Fruit fly (Drosophila melanogaster): ENCODE data around the gene Dnaaf5.

The Dnaaf5 gene

dm6 chr3R:14373192-14373827 is 11.7 kb upstream of the Dnaaf5 start (continued):
- TF ChIP-seq Dbx (GFP tag; IDR thresholded peaks at IDR 0.05) (peak; percentile 75; the same call in 2 of the 3 replicates), ATbp (GFP tag; optimal IDR thresholded peaks at IDR 0.05) (peak; percentile 87), sug (tag; optimal IDR thresholded peaks at IDR 0.05) (peak; percentile 33), Adf1 (GFP tag; IDR thresholded peaks at IDR 0.05) (peak; percentile 76), trem (tag; optimal IDR thresholded peaks at IDR 0.05) (peak; percentile 81), pho (GFP tag; optimal IDR thresholded peaks at IDR 0.05) (peak; percentile 95), tin (GFP tag; optimal IDR thresholded peaks at IDR 0.05) (peak; percentile 82), Myb (GFP tag; optimal IDR thresholded peaks at IDR 0.05) (peak; percentile 79), Hr51 (GFP tag; optimal IDR thresholded peaks at IDR 0.05) (peak; percentile 93 to 96), TFAM (GFP tag; optimal IDR thresholded peaks at IDR 0.05) (peak; percentile 64), Hr3 (GFP tag; optimal IDR thresholded peaks at IDR 0.05) (peak; percentile 94), dysf (GFP tag; IDR thresholded peaks at IDR 0.05) (peak; percentile 96), croc (GFP tag; conservative IDR thresholded peaks at IDR 0.05) (peak; percentile 81), CG12769 (tag; optimal IDR thresholded peaks at IDR 0.05) (peak; percentile 97), Sry-δ (GFP tag; optimal IDR thresholded peaks at IDR 0.05) (peak; percentile 48), BEAF-32 (GFP tag; optimal IDR thresholded peaks at IDR 0.05) (no peak), CG13123 (GFP tag; optimal IDR thresholded peaks at IDR 0.05) (peak; percentile 92), CG5180 (GFP tag; optimal IDR thresholded peaks at IDR 0.05) (peak; percentile 65), hkb (optimal IDR thresholded peaks at IDR 0.05) (no peak), hkb (GFP tag; IDR thresholded peaks at IDR 0.05) (peak; percentile 87), CG7745 (tag; optimal IDR thresholded peaks at IDR 0.05) (peak; percentile 52), pfk (GFP tag; optimal IDR thresholded peaks at IDR 0.05) (no peak), CG6854 (GFP tag; optimal IDR thresholded peaks at IDR 0.05) (peak; percentile 69), CTCF (GFP tag; optimal IDR thresholded peaks at IDR 0.05) (no peak), CG31224 (GFP tag; IDR thresholded peaks at IDR 0.05) (peak; percentile 70), Fer2 (tag; optimal IDR thresholded peaks at IDR 0.05) (peak; percentile 4), CG11504 (tag; optimal IDR thresholded peaks at IDR 0.05) (peak; percentile 100), gro (GFP tag; optimal IDR thresholded peaks at IDR 0.05) (peak; percentile 32), CG11723 (GFP tag; optimal IDR thresholded peaks at IDR 0.05) (peak; percentile 93), cwo (GFP tag; optimal IDR thresholded peaks at IDR 0.05) (peak; percentile 63), cg (GFP tag; optimal IDR thresholded peaks at IDR 0.05) (peak; percentile 21), ap (GFP tag; IDR thresholded peaks at IDR 0.05) (peak; percentile 96), Vsx1 (GFP tag; optimal IDR thresholded peaks at IDR 0.05) (peak; percentile 61), CG7928 (GFP tag; optimal IDR thresholded peaks at IDR 0.05) (peak; percentile 48), CG7839 (tag; optimal IDR thresholded peaks at IDR 0.05) (peak; percentile 87), CG5245 (GFP tag; optimal IDR thresholded peaks at IDR 0.05) (peak; percentile 75), Hsf (GFP tag; optimal IDR thresholded peaks at IDR 0.05) (peak; percentile 97), fd96Cb (tag; optimal IDR thresholded peaks at IDR 0.05) (peak; percentile 92), CG2129 (GFP tag; IDR thresholded peaks at IDR 0.05; ENCODE audit: partially characterized antibody) (no peak), chinmo (GFP tag; IDR thresholded peaks at IDR 0.05; ENCODE audit: partially characterized antibody) (peak; percentile 80; the same call in 2 of the 4 replicates), CG15011 (GFP tag; optimal IDR thresholded peaks at IDR 0.05) (peak; percentile 69), Mes4 (GFP tag; optimal IDR thresholded peaks at IDR 0.05) (peak; percentile 96), CG15514 (GFP tag; optimal IDR thresholded peaks at IDR 0.05) (peak; percentile 61), D (optimal IDR thresholded peaks at IDR 0.05) (no peak), D (GFP tag; optimal IDR thresholded peaks at IDR 0.05) (peak; percentile 87), otp (GFP tag; IDR thresholded peaks at IDR 0.05) (peak; percentile 96), CG6689 (GFP tag; IDR thresholded peaks at IDR 0.05) (peak; percentile 88), CG3163 (GFP tag; optimal IDR thresholded peaks at IDR 0.05) (peak; percentile 89), chif (GFP tag; optimal IDR thresholded peaks at IDR 0.05) (peak; percentile 92 to 97), Hand (GFP tag; optimal IDR thresholded peaks at IDR 0.05) (peak; percentile 87)
